Worm (Caenorhabditis elegans) whole organism, young adult: ENCODE results near the gene Y38E10A.24.

Source experiments
- B0035.1 ChIP-seq: sonication (generic microtip); optimal IDR thresholded peaks from 2 replicates; lab custom pipeline; 2016; ENCODE audit warnings: missing genetic modification characterization, mild to moderate bottlenecking, missing compliant biosample characterization, missing genotype, missing genetic modification reagents
- C06A6.2 ChIP-seq: fragments of 200-800 bp; sonication (Bioruptor generic); conservative IDR thresholded peaks from 2 replicates; pipeline ENCODE4 v1.3.6; 2022; ENCODE audit warnings: missing genetic modification characterization, missing compliant biosample characterization
- F10E7.11 ChIP-seq: sonication (generic microtip); optimal IDR thresholded peaks from 2 replicates; lab custom pipeline; 2017; ENCODE audit warnings: mild to moderate bottlenecking, missing genetic modification characterization, moderate library complexity, missing compliant biosample characterization
- F22D6.2 ChIP-seq: sonication (generic microtip); optimal IDR thresholded peaks from 2 replicates; lab custom pipeline; 2016; ENCODE audit warnings: mild to moderate bottlenecking, missing genetic modification characterization, missing compliant biosample characterization
- F37B4.10 ChIP-seq: fragments of 200-800 bp; sonication (Bioruptor generic); IDR thresholded peaks from 2 replicates; pipeline ENCODE4 v1.3.6; 2022; ENCODE audit warnings: missing genetic modification characterization, missing compliant biosample characterization
- F49E8.2 ChIP-seq: sonication (generic microtip); optimal IDR thresholded peaks from 3 replicates; lab custom pipeline; 2017; ENCODE audit warnings: missing genetic modification characterization, mild to moderate bottlenecking, missing compliant biosample characterization, antibody characterized with exemption, moderate library complexity; ENCODE audit not compliant: insufficient read depth
- F55B11.4 ChIP-seq: sonication (generic microtip); optimal IDR thresholded peaks from 2 replicates; lab custom pipeline; 2016; ENCODE audit warnings: missing compliant biosample characterization, missing genetic modification characterization, borderline replicate concordance; ENCODE audit not compliant: insufficient read depth
- K12H6.12 ChIP-seq: fragments of 200-800 bp; sonication (Bioruptor generic); optimal IDR thresholded peaks from 2 replicates; lab custom pipeline; 2018; ENCODE audit warnings: mild to moderate bottlenecking, missing genetic modification characterization, missing compliant biosample characterization
- T26A5.8 ChIP-seq: sonication (generic microtip); optimal IDR thresholded peaks from 2 replicates; lab custom pipeline; 2016; ENCODE audit warnings: missing genetic modification characterization, missing compliant biosample characterization
- Y79H2A.3 ChIP-seq: fragments of 200-800 bp; sonication (Bioruptor generic); conservative IDR thresholded peaks from 2 replicates; pipeline ENCODE4 v1.3.6; 2022; ENCODE audit warnings: missing genetic modification reagents, missing genetic modification characterization, missing compliant biosample characterization
- akir-1 ChIP-seq: fragments of 200-800 bp; sonication (Bioruptor generic); optimal IDR thresholded peaks from 2 replicates; lab custom pipeline; 2018; ENCODE audit warnings: mild to moderate bottlenecking, missing genetic modification characterization, moderate library complexity, missing compliant biosample characterization
- cebp-1 ChIP-seq, 2 experiments: fragments of 200-800 bp in 1 of 2; sonication (Bioruptor generic) in 1 of 2; sonication (generic microtip) in 1 of 2; IDR thresholded peaks in 1 of 2; optimal IDR thresholded peaks in 1 of 2; 2 replicates each; pipeline versions ENCODE4 v1.3.6 to Lab custom; 2017 to 2022; ENCODE audit warnings: missing compliant biosample characterization in 2 of 2, missing genetic modification characterization in 2 of 2, mild to moderate bottlenecking in 1 of 2, missing genetic modification reagents in 1 of 2, moderate library complexity in 1 of 2
- cebp-2 ChIP-seq: fragments of 200-800 bp; sonication (Bioruptor generic); IDR thresholded peaks from 2 replicates; pipeline ENCODE4 v1.3.6; 2022; ENCODE audit warnings: missing genetic modification characterization, missing compliant biosample characterization
- ceh-27 ChIP-seq: fragments of 200-800 bp; sonication (Bioruptor generic); optimal IDR thresholded peaks from 2 replicates; lab custom pipeline; 2018; ENCODE audit warnings: mild to moderate bottlenecking, missing genetic modification characterization, moderate library complexity, missing compliant biosample characterization
- ceh-79 ChIP-seq: sonication (generic microtip); optimal IDR thresholded peaks from 2 replicates; lab custom pipeline; 2017; ENCODE audit warnings: mild to moderate bottlenecking, missing genetic modification characterization, missing compliant biosample characterization
- fkh-3 ChIP-seq: sonication (generic microtip); optimal IDR thresholded peaks from 2 replicates; lab custom pipeline; 2016; ENCODE audit warnings: mild to moderate bottlenecking, missing genetic modification characterization, missing compliant biosample characterization
- hmg-1.2 ChIP-seq: fragments of 200-800 bp; sonication (Bioruptor generic); IDR thresholded peaks from 2 replicates; pipeline ENCODE4 v1.3.6; 2022; ENCODE audit warnings: missing genetic modification reagents, missing genetic modification characterization, missing compliant biosample characterization
- hrde-1 ChIP-seq: sonication (generic microtip); optimal IDR thresholded peaks from 2 replicates; lab custom pipeline; 2016; ENCODE audit warnings: missing genetic modification characterization, mild to moderate bottlenecking, missing compliant biosample characterization, moderate library complexity, missing genotype, missing genetic modification reagents, borderline replicate concordance
- let-607 ChIP-seq, 2 experiments: fragments of 200-800 bp in 1 of 2; sonication (Bioruptor generic) in 1 of 2; sonication (generic microtip) in 1 of 2; optimal IDR thresholded peaks; 2 replicates each; lab custom pipeline; 2016 to 2018; ENCODE audit warnings: mild to moderate bottlenecking in 2 of 2, missing compliant biosample characterization in 2 of 2, missing genetic modification characterization in 2 of 2, moderate library complexity in 2 of 2, missing genotype in 1 of 2
- lin-35 ChIP-seq, 3 experiments: fragments of 150-350 bp in 2 of 3; sonication (generic microtip) in 1 of 3; optimal IDR thresholded peaks; 2 replicates each; lab custom pipeline; 2014 to 2018; ENCODE audit warnings: missing biosample characterization in 3 of 3, missing genetic modification characterization in 3 of 3, missing genetic modification reagents in 3 of 3
- lir-1 ChIP-seq: fragments of 200-800 bp; sonication (Bioruptor generic); conservative IDR thresholded peaks from 2 replicates; pipeline ENCODE4 v1.3.6; 2022; ENCODE audit warnings: missing genetic modification reagents, missing genetic modification characterization, missing compliant biosample characterization
- madf-8 ChIP-seq: fragments of 200-800 bp; sonication (Bioruptor generic); conservative IDR thresholded peaks from 2 replicates; pipeline ENCODE4 v1.3.6; 2022; ENCODE audit warnings: missing genetic modification reagents, missing genetic modification characterization, missing compliant biosample characterization
- mxl-1 ChIP-seq: sonication (generic microtip); optimal IDR thresholded peaks from 2 replicates; lab custom pipeline; 2016; ENCODE audit warnings: missing genetic modification characterization, missing compliant biosample characterization
- nfya-2 ChIP-seq: fragments of 200-800 bp; sonication (Bioruptor generic); IDR thresholded peaks from 2 replicates; pipeline ENCODE4 v1.3.6; 2022; ENCODE audit warnings: missing genetic modification reagents, missing genetic modification characterization, missing compliant biosample characterization
- nhr-120 ChIP-seq: fragments of 200-800 bp; sonication (Bioruptor generic); IDR thresholded peaks from 2 replicates; pipeline ENCODE4 v1.3.6; 2022; ENCODE audit warnings: missing genetic modification characterization, missing compliant biosample characterization
- nhr-27 ChIP-seq: fragments of 200-800 bp; sonication (Bioruptor generic); optimal IDR thresholded peaks from 2 replicates; lab custom pipeline; 2018; ENCODE audit warnings: mild to moderate bottlenecking, missing genetic modification characterization, moderate library complexity, missing compliant biosample characterization
- rcor-1 ChIP-seq: fragments of 200-800 bp; sonication (Bioruptor generic); IDR thresholded peaks from 2 replicates; pipeline ENCODE4 v1.3.6; 2022; ENCODE audit warnings: missing genetic modification reagents, missing genetic modification characterization, missing compliant biosample characterization
- rpc-1 ChIP-seq, 2 experiments: fragments of 150-350 bp in 1 of 2; sonication (generic microtip) in 1 of 2; optimal IDR thresholded peaks; 2 replicates each; lab custom pipeline; 2014 to 2018; ENCODE audit warnings: missing biosample characterization in 1 of 2, missing genetic modification characterization in 1 of 2, missing genetic modification reagents in 1 of 2, missing genotype in 1 of 2
- tbp1 ChIP-seq: fragments of 200-800 bp; sonication (Bioruptor generic); optimal IDR thresholded peaks from 2 replicates; lab custom pipeline; 2018; ENCODE audit warnings: mild to moderate bottlenecking, missing genetic modification characterization, missing compliant biosample characterization
- zfh-2 ChIP-seq: fragments of 200-800 bp; sonication (Bioruptor generic); conservative IDR thresholded peaks from 2 replicates; pipeline ENCODE4 v1.3.6; 2022; ENCODE audit warnings: missing genetic modification reagents, missing genetic modification characterization, missing compliant biosample characterization
- ztf-18 ChIP-seq: sonication (generic microtip); optimal IDR thresholded peaks from 2 replicates; lab custom pipeline; 2016; ENCODE audit warnings: missing genotype, mild to moderate bottlenecking, missing genetic modification characterization, missing compliant biosample characterization
- ztf-6 ChIP-seq: fragments of 200-800 bp; sonication (Bioruptor generic); IDR thresholded peaks from 2 replicates; pipeline ENCODE4 v1.3.6; 2022; ENCODE audit warnings: missing genetic modification reagents, missing genetic modification characterization, missing compliant biosample characterization

Y38E10A.24 gene

ce11 chrII:12657620-12658019, 21.2 kb upstream of the Y38E10A.24 start:
- TF ChIP-seq rcor-1 (GFP tag; lab: Robert Waterston, UW) (no peak), F22D6.2 (tag; lab: Kevin White, UChicago) (no peak), F55B11.4 (no peak)
- TF ChIP-seq, all 124 proteins: peak for 0

ce11 chrII:12658409-12658808, 20.4 kb upstream of the Y38E10A.24 start:
- no peak for TF ChIP-seq zfh-2
- TF ChIP-seq akir-1 = no peak
- no peak for TF ChIP-seq tbp1 (GFP tag; lab: Kevin White, UChicago)
- TF ChIP-seq hmg-1.2 (GFP tag; lab: Robert Waterston, UW) = no peak
- TF ChIP-seq C06A6.2 (GFP tag; lab: Robert Waterston, UW) = no peak
- TF ChIP-seq hrde-1 (tag; lab: Kevin White, UChicago) = no peak
- no peak for TF ChIP-seq Y79H2A.3
- no peak for TF ChIP-seq nhr-27 (tag; lab: Kevin White, UChicago)
- TF ChIP-seq F10E7.11 (tag; lab: Kevin White, UChicago) = no peak
- TF ChIP-seq B0035.1 (tag; lab: Kevin White, UChicago) = no peak
- no peak for TF ChIP-seq madf-8 (GFP tag; lab: Robert Waterston, UW)
- no peak for TF ChIP-seq ceh-79 (tag; lab: Kevin White, UChicago)
- no peak for TF ChIP-seq T26A5.8 (tag; lab: Kevin White, UChicago)
- TF ChIP-seq fkh-3 (tag; lab: Kevin White, UChicago) = no peak
- TF ChIP-seq F22D6.2 (tag; lab: Kevin White, UChicago) = no peak

ce11 chrII:12659676-12660371, 19.0 kb upstream of the Y38E10A.24 start:
- TF ChIP-seq K12H6.12 (tag; lab: Kevin White, UChicago) (peak; percentile 30), F49E8.2 (tag; lab: Kevin White, UChicago) (no peak), lin-35 (GFP tag; optimal IDR thresholded peaks at IDR 0.05; lab: Kevin White, UChicago) (peak in 1 of 3 experiments; percentile 45), F37B4.10 (GFP tag; lab: Robert Waterston, UW) (0 out of 2 replicates have a peak, but pooled peaks have one; percentile 69), zfh-2 (0 out of 2 replicates have a peak, but pooled peaks have one; percentile 20), cebp-1 (GFP tag; IDR thresholded peaks at IDR 0.05; lab: Robert Waterston, UW) (no peak), cebp-1 (tag; optimal IDR thresholded peaks at IDR 0.05; lab: Kevin White, UChicago) (peak; percentile 14), cebp-2 (GFP tag; lab: Robert Waterston, UW) (no peak), lir-1 (GFP tag; lab: Robert Waterston, UW) (no peak), hmg-1.2 (GFP tag; lab: Robert Waterston, UW) (peak; percentile 57)
- TF ChIP-seq, all 124 proteins: peak for 6

ce11 chrII:12661930-12662329, 16.9 kb upstream of the Y38E10A.24 start:
- peak; percentile 15 for TF ChIP-seq ceh-27
- no peak for TF ChIP-seq nfya-2 (GFP tag; lab: Robert Waterston, UW)
- TF ChIP-seq mxl-1 (tag; lab: Kevin White, UChicago) = no peak
- TF ChIP-seq ztf-18 (tag; lab: Kevin White, UChicago) = no peak
- no peak for TF ChIP-seq rpc-1 (optimal IDR thresholded peaks at IDR 0.05; lab: Kevin White, UChicago)
- no peak for TF ChIP-seq rpc-1 (tag; optimal IDR thresholded peaks at IDR 0.05; lab: Kevin White, UChicago)

DNA sequence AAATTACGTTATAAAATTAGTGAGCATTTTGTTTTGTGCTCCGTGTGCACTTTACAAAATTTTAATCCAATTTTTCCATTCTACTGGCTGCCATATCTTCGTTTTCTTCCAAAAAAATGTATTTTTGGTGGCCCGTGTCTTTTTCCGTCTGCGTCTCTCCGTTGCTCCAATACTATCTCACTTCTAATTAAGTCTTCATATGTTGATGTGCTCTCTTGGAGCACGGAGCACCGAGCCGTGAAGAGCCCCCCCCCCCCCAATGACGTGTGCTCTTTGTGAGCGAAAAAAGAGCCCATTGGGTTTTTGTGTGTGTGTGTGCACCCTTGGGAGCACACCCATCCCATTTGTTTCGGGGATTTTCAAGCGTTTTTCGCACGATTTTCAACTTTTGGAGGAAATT, 13.8 kb upstream of the Y38E10A.24 start:
- TF ChIP-seq zfh-2 = peak; percentile 34; the same call in 1 of the 2 replicates
- TF ChIP-seq F55B11.4 = no peak
- peak; percentile 11 for TF ChIP-seq ceh-27
- no peak for TF ChIP-seq let-607 (tag; optimal IDR thresholded peaks at IDR 0.05; lab: Kevin White, UChicago)
- peak; percentile 44; the same call in 1 of the 2 replicates for TF ChIP-seq hmg-1.2 (GFP tag; lab: Robert Waterston, UW)
- TF ChIP-seq ztf-6 (GFP tag; lab: Robert Waterston, UW) = no peak
- no peak for TF ChIP-seq nhr-120 (GFP tag; lab: Robert Waterston, UW)
